Fruit fly (Drosophila melanogaster): ENCODE data around the gene CG2854.

Gene CG2854

DNA sequence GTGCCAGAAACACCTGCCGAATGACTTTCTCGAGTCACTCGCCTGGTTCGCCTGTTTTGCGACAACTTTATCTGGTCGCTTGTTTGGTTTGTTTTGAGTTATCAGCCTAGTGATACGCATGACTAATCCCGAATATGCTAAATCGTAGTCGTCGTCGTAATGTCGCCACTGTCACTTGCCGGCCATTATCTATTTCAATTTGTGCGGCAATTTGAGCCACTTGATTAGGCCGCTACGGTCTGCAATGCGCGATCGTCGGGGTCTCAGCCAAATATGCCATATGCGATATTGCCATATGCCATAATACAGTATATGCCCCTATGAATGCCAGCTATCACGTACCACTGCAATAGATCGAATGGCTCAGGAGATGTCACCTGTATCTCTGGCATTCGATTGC is 25.9 kb downstream of the CG2854 start:
- no peak for TF ChIP-seq CG16779 (tag; optimal IDR thresholded peaks at IDR 0.05)
- no peak for TF ChIP-seq CG11294 (GFP tag; IDR thresholded peaks at IDR 0.05)
- TF ChIP-seq achi (GFP tag; optimal IDR thresholded peaks at IDR 0.05), result no peak
- no peak for TF ChIP-seq CG31627 (GFP tag; optimal IDR thresholded peaks at IDR 0.05)
- peak; percentile 66 for TF ChIP-seq vri (GFP tag; optimal IDR thresholded peaks at IDR 0.05)
- peak; percentile 28 for TF ChIP-seq svp (GFP tag)
- TF ChIP-seq CG6854 (GFP tag; optimal IDR thresholded peaks at IDR 0.05), result no peak

- no peak for TF ChIP-seq eg (GFP tag; IDR thresholded peaks at IDR 0.05)
- no peak for TF ChIP-seq fkh (GFP tag; optimal IDR thresholded peaks at IDR 0.05)
- no peak for TF ChIP-seq CG8319 (GFP tag; optimal IDR thresholded peaks at IDR 0.05)
- TF ChIP-seq cyc (GFP tag; optimal IDR thresholded peaks at IDR 0.05), result no peak
- TF ChIP-seq dac (GFP tag; optimal IDR thresholded peaks at IDR 0.05), result no peak
- no peak for TF ChIP-seq CG6163 (GFP tag; IDR thresholded peaks at IDR 0.05)
- no peak for TF ChIP-seq CG32006 (GFP tag; optimal IDR thresholded peaks at IDR 0.05)
- no peak for TF ChIP-seq dsx (GFP tag; optimal IDR thresholded peaks at IDR 0.05; ENCODE audit: poor library complexity, severe bottlenecking)
- no peak for TF ChIP-seq net (GFP tag; optimal IDR thresholded peaks at IDR 0.05)
- TF ChIP-seq CG11762 (GFP tag; optimal IDR thresholded peaks at IDR 0.05; ENCODE audit: insufficient read depth), result no peak
- TF ChIP-seq Ets96B (tag; optimal IDR thresholded peaks at IDR 0.05), result no peak
- TF ChIP-seq Met (GFP tag; optimal IDR thresholded peaks at IDR 0.05), result no peak
- no peak for TF ChIP-seq CG10631 (GFP tag; optimal IDR thresholded peaks at IDR 0.05)
- TF ChIP-seq CG31627 (GFP tag; optimal IDR thresholded peaks at IDR 0.05), result no peak
- TF ChIP-seq Hr39 (GFP tag; optimal IDR thresholded peaks at IDR 0.05), result no peak
- TF ChIP-seq lz (GFP tag; optimal IDR thresholded peaks at IDR 0.05), result no peak
These were observed 27.2 kb downstream of the CG2854 start for dm6 chrX:2354169-2354568.

dm6 chrX:2355531-2355986 is 28.6 kb downstream of the CG2854 start:
- TF ChIP-seq CG6792 (GFP tag; optimal IDR thresholded peaks at IDR 0.05), result no peak
- no peak for TF ChIP-seq CG31627 (GFP tag; optimal IDR thresholded peaks at IDR 0.05)
- no peak for TF ChIP-seq CG32006 (GFP tag; optimal IDR thresholded peaks at IDR 0.05)
- no peak for TF ChIP-seq Eip75B (GFP tag; optimal IDR thresholded peaks at IDR 0.05)
- TF ChIP-seq eg (GFP tag; IDR thresholded peaks at IDR 0.05), result no peak
- no peak for TF ChIP-seq CG3032 (tag; optimal IDR thresholded peaks at IDR 0.05)
- TF ChIP-seq topi (GFP tag; optimal IDR thresholded peaks at IDR 0.05), result no peak
- TF ChIP-seq CG6163 (GFP tag; IDR thresholded peaks at IDR 0.05), result no peak
- no peak for TF ChIP-seq CG1621 (tag; optimal IDR thresholded peaks at IDR 0.05)
- no peak for TF ChIP-seq CG11294 (GFP tag; IDR thresholded peaks at IDR 0.05)
- TF ChIP-seq lz (GFP tag; optimal IDR thresholded peaks at IDR 0.05), result no peak
- no peak for TF ChIP-seq Ets96B (tag; optimal IDR thresholded peaks at IDR 0.05)
- TF ChIP-seq Lpt (GFP tag; optimal IDR thresholded peaks at IDR 0.05), result no peak
- TF ChIP-seq CG10631 (GFP tag; optimal IDR thresholded peaks at IDR 0.05), result no peak
- no peak for TF ChIP-seq Sox102F (GFP tag; optimal IDR thresholded peaks at IDR 0.05)
- no peak for TF ChIP-seq CG6854 (GFP tag; optimal IDR thresholded peaks at IDR 0.05)
- no peak for TF ChIP-seq OdsH (GFP tag; optimal IDR thresholded peaks at IDR 0.05)
- no peak for TF ChIP-seq CG11762 (GFP tag; optimal IDR thresholded peaks at IDR 0.05; ENCODE audit: insufficient read depth)
- TF ChIP-seq fd85E (GFP tag; optimal IDR thresholded peaks at IDR 0.05), result no peak
- TF ChIP-seq vri (GFP tag; optimal IDR thresholded peaks at IDR 0.05), result no peak

- TF ChIP-seq pdm3 (GFP tag; optimal IDR thresholded peaks at IDR 0.05) (peak; percentile 51), CG7368 (GFP tag; optimal IDR thresholded peaks at IDR 0.05) (peak; percentile 46), CG8319 (GFP tag; optimal IDR thresholded peaks at IDR 0.05) (no peak), Gug (GFP tag; IDR thresholded peaks at IDR 0.05) (peak; percentile 48), CG4318 (GFP tag; optimal IDR thresholded peaks at IDR 0.05) (no peak), net (GFP tag; optimal IDR thresholded peaks at IDR 0.05) (peak; percentile 26), CG8632 (GFP tag; optimal IDR thresholded peaks at IDR 0.05) (no peak), dsx (GFP tag; optimal IDR thresholded peaks at IDR 0.05; ENCODE audit: poor library complexity, severe bottlenecking) (no peak), Eip75B (GFP tag; optimal IDR thresholded peaks at IDR 0.05) (peak; percentile 35), Hr4 (GFP tag; optimal IDR thresholded peaks at IDR 0.05) (peak; percentile 35), salr (GFP tag; optimal IDR thresholded peaks at IDR 0.05) (no peak), eg (GFP tag; IDR thresholded peaks at IDR 0.05) (peak; percentile 75), Eip78C (GFP tag) (peak; percentile 84), CG31627 (GFP tag; optimal IDR thresholded peaks at IDR 0.05) (no peak), CG10631 (GFP tag; optimal IDR thresholded peaks at IDR 0.05) (peak; percentile 20), Ets96B (tag; optimal IDR thresholded peaks at IDR 0.05) (peak; percentile 23), CG3919 (GFP tag; optimal IDR thresholded peaks at IDR 0.05) (peak; percentile 49), CG32006 (GFP tag; optimal IDR thresholded peaks at IDR 0.05) (peak; percentile 40), Lpt (GFP tag; optimal IDR thresholded peaks at IDR 0.05) (no peak), topi (GFP tag; optimal IDR thresholded peaks at IDR 0.05) (peak; percentile 13), CG1621 (tag; optimal IDR thresholded peaks at IDR 0.05) (no peak), CG6276 (GFP tag; optimal IDR thresholded peaks at IDR 0.05) (peak; percentile 39), CG6854 (GFP tag; optimal IDR thresholded peaks at IDR 0.05) (no peak), CG6163 (GFP tag; IDR thresholded peaks at IDR 0.05) (peak; percentile 76), svp (GFP tag) (peak; percentile 39), CG16779 (tag; optimal IDR thresholded peaks at IDR 0.05) (no peak), CG3032 (tag; optimal IDR thresholded peaks at IDR 0.05) (peak; percentile 41), Met (GFP tag; optimal IDR thresholded peaks at IDR 0.05) (no peak), OdsH (GFP tag; optimal IDR thresholded peaks at IDR 0.05) (peak; percentile 4), lz (GFP tag; optimal IDR thresholded peaks at IDR 0.05) (no peak), spab (GFP tag; optimal IDR thresholded peaks at IDR 0.05) (peak; percentile 21)
These were observed 29.5 kb downstream of the CG2854 start for dm6 chrX:2356441-2356840.
